Fruit fly (Drosophila melanogaster): ENCODE measurements around the gene CG7394.
"Not testable (repeated sequence)": the region's sequence is repeated elsewhere in the genome, so short reads cannot be mapped to it uniquely, and the experiment has no call there.

DNA sequence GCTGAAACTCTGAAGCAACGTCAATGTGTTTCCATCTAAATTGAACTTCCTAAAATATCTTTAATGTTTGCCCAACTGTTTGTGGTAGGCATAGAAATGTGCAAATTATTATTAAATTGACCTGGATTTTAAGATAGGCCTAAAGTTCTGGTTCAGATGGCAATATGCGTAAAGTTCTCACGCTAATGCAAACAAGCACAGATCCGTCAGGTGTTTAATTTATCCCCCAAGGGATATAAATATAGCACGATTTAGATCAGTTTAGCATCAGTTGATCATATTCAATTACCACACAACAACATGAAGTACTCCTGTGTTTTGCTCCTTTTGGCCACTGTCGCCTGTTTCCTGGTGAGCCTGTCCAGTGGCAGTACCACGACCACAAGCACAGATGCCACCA, 27.6 kb downstream of the CG7394 start, which contains the start of gene CG7377:
- not testable (repeated sequence) for TF ChIP-seq Hr38 (GFP tag; optimal IDR thresholded peaks at IDR 0.05); CG11762 (GFP tag; optimal IDR thresholded peaks at IDR 0.05; ENCODE audit: insufficient read depth); Ets96B (tag; optimal IDR thresholded peaks at IDR 0.05); eg (GFP tag; IDR thresholded peaks at IDR 0.05); vri (GFP tag; optimal IDR thresholded peaks at IDR 0.05); CG6854 (GFP tag; optimal IDR thresholded peaks at IDR 0.05); salr (GFP tag; optimal IDR thresholded peaks at IDR 0.05); lz (GFP tag; optimal IDR thresholded peaks at IDR 0.05); OdsH (GFP tag; optimal IDR thresholded peaks at IDR 0.05); Hr39 (GFP tag; optimal IDR thresholded peaks at IDR 0.05)

Data from whole organism, prepupa.